Fruit fly (Drosophila melanogaster) whole organism, adult: ENCODE measurements around the gene X11Lbeta.

Experiments
- CG11617 ChIP-seq: fragments of 200-800 bp; sonication (Bioruptor generic); optimal IDR thresholded peaks from 2 replicates; lab custom pipeline; 2017; ENCODE audit warnings: mild to moderate bottlenecking, missing biosample characterization, missing genetic modification reagents, missing genetic modification characterization
- CG12768 ChIP-seq: fragments of 200-800 bp; sonication (Bioruptor generic); optimal IDR thresholded peaks from 2 replicates; lab custom pipeline; 2017; ENCODE audit warnings: missing biosample characterization, missing genetic modification characterization, mild to moderate bottlenecking, moderate library complexity, missing genetic modification reagents
- CG5204 ChIP-seq: fragments of 200-800 bp; sonication (Bioruptor generic); optimal IDR thresholded peaks from 2 replicates; lab custom pipeline; 2016; ENCODE audit warnings: missing biosample characterization, missing genetic modification characterization
- Clk ChIP-seq: fragments of 200-800 bp; sonication (Bioruptor generic); optimal IDR thresholded peaks from 2 replicates; lab custom pipeline; 2017; ENCODE audit warnings: missing biosample characterization, missing genetic modification characterization
- Crg-1 ChIP-seq: fragments of 200-800 bp; sonication (Bioruptor generic); optimal IDR thresholded peaks from 2 replicates; lab custom pipeline; 2016; ENCODE audit warnings: missing biosample characterization, missing genetic modification characterization
- Mnt ChIP-seq: fragments of 200-800 bp; sonication (Bioruptor generic); optimal IDR thresholded peaks from 2 replicates; lab custom pipeline; 2016; ENCODE audit warnings: missing biosample characterization, mild to moderate bottlenecking, missing genetic modification characterization
- cic ChIP-seq: fragments of 200-800 bp; sonication (Bioruptor generic); optimal IDR thresholded peaks from 2 replicates; lab custom pipeline; 2017; ENCODE audit warnings: missing biosample characterization, mild to moderate bottlenecking, missing genetic modification characterization, moderate library complexity
- cnc ChIP-seq, 2 experiments: fragments of >200 bp; optimal IDR thresholded peaks; 2 replicates each; lab custom pipeline; 2017
- pad ChIP-seq: fragments of 200-800 bp; sonication (Bioruptor generic); optimal IDR thresholded peaks from 3 replicates; lab custom pipeline; 2017; ENCODE audit warnings: missing biosample characterization, missing genetic modification characterization, mild to moderate bottlenecking, moderate library complexity, missing genetic modification reagents
- tj ChIP-seq: fragments of 200-800 bp; sonication (Bioruptor generic); optimal IDR thresholded peaks from 3 replicates; lab custom pipeline; 2017; ENCODE audit warnings: missing biosample characterization, mild to moderate bottlenecking, missing genetic modification characterization, moderate library complexity

DNA sequence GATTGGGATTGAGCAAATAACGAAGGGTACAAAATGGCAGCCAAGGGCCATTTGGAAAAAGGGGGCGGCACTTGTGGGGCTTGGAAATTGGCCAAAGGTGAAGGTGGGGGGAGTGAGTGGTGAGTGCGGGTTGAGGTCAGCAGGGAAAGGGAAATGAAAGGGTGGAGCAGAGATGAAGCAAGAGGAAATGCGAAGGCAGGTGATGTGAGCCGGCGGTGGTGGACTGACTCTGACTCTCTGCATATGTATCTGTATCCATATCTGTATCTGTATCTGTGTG lies 110.6 kb downstream of the X11Lbeta start:
- no peak for TF ChIP-seq Crg-1 (GFP tag; lab: Kevin White, UChicago)
- TF ChIP-seq tj (GFP tag; lab: Kevin White, UChicago): no peak
- no peak for TF ChIP-seq pad
- no peak for TF ChIP-seq cic (GFP tag; lab: Kevin White, UChicago)
- no peak for TF ChIP-seq CG12768 (GFP tag; lab: Kevin White, UChicago)
- TF ChIP-seq Clk: no peak
- no peak for TF ChIP-seq cnc (optimal IDR thresholded peaks at IDR 0.05; lab: Kevin White, UChicago)
- no peak for TF ChIP-seq Mnt
- TF ChIP-seq CG11617 (GFP tag; lab: Kevin White, UChicago): no peak
- no peak for TF ChIP-seq CG5204 (GFP tag; lab: Kevin White, UChicago)
